Worm (Caenorhabditis elegans) whole organism, L1 larva: Measurements from ENCODE around the gene vig-1.

ENCODE experiments used
- C04F5.9 ChIP-seq: sonication (generic microtip); optimal IDR thresholded peaks from 2 replicates; lab custom pipeline; 2016; ENCODE audit warnings: missing genetic modification characterization, missing compliant biosample characterization
- C16A3.4 ChIP-seq: fragments of 150-350 bp; optimal IDR thresholded peaks from 2 replicates; lab custom pipeline; 2014; ENCODE audit warnings: missing biosample characterization, missing genetic modification characterization
- C34B4.2 ChIP-seq: sonication (generic microtip); optimal IDR thresholded peaks from 2 replicates; lab custom pipeline; 2017; ENCODE audit warnings: mild to moderate bottlenecking, missing genetic modification characterization, missing compliant biosample characterization
- alr-1 ChIP-seq: fragments of 200-800 bp; sonication (Bioruptor generic); optimal IDR thresholded peaks from 2 replicates; lab custom pipeline; 2018; ENCODE audit warnings: borderline replicate concordance, mild to moderate bottlenecking, missing genetic modification characterization, missing compliant biosample characterization
- aly-2 ChIP-seq: fragments of 150-350 bp; optimal IDR thresholded peaks from 2 replicates; lab custom pipeline; 2014; ENCODE audit warnings: missing biosample characterization, missing genetic modification characterization
- ceh-8 ChIP-seq: fragments of 200-800 bp; sonication (Bioruptor generic); optimal IDR thresholded peaks from 2 replicates; lab custom pipeline; 2018; ENCODE audit warnings: mild to moderate bottlenecking, missing genetic modification characterization, moderate library complexity, missing compliant biosample characterization
- ceh-82 ChIP-seq, 3 experiments: fragments of 150-350 bp in 1 of 3; sonication (generic microtip) in 2 of 3; optimal IDR thresholded peaks; 2 replicates each; lab custom pipeline; 2014 to 2017; ENCODE audit warnings: missing biosample characterization in 3 of 3, missing genetic modification characterization in 3 of 3
- ceh-90 ChIP-seq: sonication (generic microtip); optimal IDR thresholded peaks from 2 replicates; lab custom pipeline; 2016; ENCODE audit warnings: missing genetic modification characterization, missing compliant biosample characterization
- ces-1 ChIP-seq: fragments of 150-350 bp; optimal IDR thresholded peaks from 2 replicates; lab custom pipeline; 2014; ENCODE audit warnings: missing biosample characterization, missing genetic modification reagents, missing genetic modification characterization
- dpl-1 ChIP-seq, 3 experiments: fragments of 150-350 bp in 2 of 3; sonication (generic microtip) in 1 of 3; optimal IDR thresholded peaks; 2 replicates each; lab custom pipeline; 2014 to 2017; ENCODE audit warnings: missing biosample characterization in 3 of 3, missing genetic modification characterization in 3 of 3, missing genetic modification reagents in 3 of 3
- efl-1 ChIP-seq, 4 experiments: fragments of 150-350 bp; optimal IDR thresholded peaks in 3 of 4; peaks in 1 of 4; 1 replicate in 1 of 4; 2 replicates in 3 of 4; lab custom pipeline; 2014; ENCODE audit warnings: missing biosample characterization in 2 of 4, missing genetic modification characterization in 2 of 4, missing genetic modification reagents in 2 of 4
- egl-13 ChIP-seq: sonication (generic microtip); optimal IDR thresholded peaks from 2 replicates; lab custom pipeline; 2016; ENCODE audit warnings: missing genotype, missing genetic modification reagents, missing genetic modification characterization, missing compliant biosample characterization
- elt-2 ChIP-seq: sonication (generic microtip); optimal IDR thresholded peaks from 2 replicates; lab custom pipeline; 2016; ENCODE audit warnings: missing genetic modification characterization, mild to moderate bottlenecking, inconsistent platforms, missing compliant biosample characterization, missing genetic modification reagents
- elt-3 ChIP-seq, 6 experiments: fragments of 150-350 bp in 1 of 6; sonication (generic microtip); optimal IDR thresholded peaks; 2 replicates each; lab custom pipeline; 2017 to 2018; ENCODE audit warnings: missing biosample characterization in 6 of 6, missing genetic modification characterization in 6 of 6, inconsistent platforms in 1 of 6
- ets-5 ChIP-seq: fragments of 200-800 bp; sonication (Bioruptor generic); IDR thresholded peaks from 2 replicates; pipeline ENCODE4 v1.3.6; 2022; ENCODE audit warnings: missing genetic modification characterization, missing compliant biosample characterization
- fkh-4 ChIP-seq: sonication (generic microtip); optimal IDR thresholded peaks from 2 replicates; lab custom pipeline; 2016; ENCODE audit warnings: missing compliant biosample characterization, missing genetic modification characterization, borderline replicate concordance
- hpl-2 ChIP-seq: fragments of 150-350 bp; optimal IDR thresholded peaks from 2 replicates; lab custom pipeline; 2014; ENCODE audit warnings: missing biosample characterization, missing genetic modification reagents, missing genetic modification characterization
- isw-1 ChIP-seq: fragments of 200-800 bp; sonication (Bioruptor generic); IDR thresholded peaks from 2 replicates; pipeline ENCODE4 v1.3.6; 2022; ENCODE audit warnings: missing genetic modification characterization, missing compliant biosample characterization
- lin-13 ChIP-seq: fragments of 150-350 bp; optimal IDR thresholded peaks from 2 replicates; lab custom pipeline; 2014; ENCODE audit warnings: missing biosample characterization, missing genetic modification reagents, missing genetic modification characterization
- lin-14 ChIP-seq: fragments of 200-800 bp; sonication (Bioruptor generic); optimal IDR thresholded peaks from 2 replicates; lab custom pipeline; 2018; ENCODE audit warnings: mild to moderate bottlenecking, missing genetic modification characterization, moderate library complexity, missing compliant biosample characterization
- lin-15B ChIP-seq: fragments of 150-350 bp; sonication (generic microtip); optimal IDR thresholded peaks from 3 replicates; lab custom pipeline; 2014; ENCODE audit warnings: missing biosample characterization, missing genetic modification characterization
- lin-35 ChIP-seq, 2 experiments: fragments of 150-350 bp; optimal IDR thresholded peaks; 2 replicates each; lab custom pipeline; 2014; ENCODE audit warnings: missing biosample characterization in 2 of 2, missing genetic modification characterization in 2 of 2, missing genetic modification reagents in 2 of 2
- lir-3 ChIP-seq: sonication (generic microtip); optimal IDR thresholded peaks from 2 replicates; lab custom pipeline; 2016; ENCODE audit warnings: mild to moderate bottlenecking, missing genetic modification characterization, moderate library complexity, missing compliant biosample characterization; ENCODE audit not compliant: poor library complexity
- lsy-2 ChIP-seq, 2 experiments: fragments of 150-350 bp; optimal IDR thresholded peaks; 2 replicates each; lab custom pipeline; 2014; ENCODE audit warnings: missing biosample characterization in 2 of 2, missing genetic modification characterization in 2 of 2
- mdl-1 ChIP-seq, 2 experiments: fragments of 150-350 bp; optimal IDR thresholded peaks; 2 replicates each; lab custom pipeline; 2014 to 2017; ENCODE audit warnings: missing biosample characterization in 2 of 2, missing genetic modification characterization in 2 of 2, inconsistent platforms in 1 of 2
- nhr-12 ChIP-seq: sonication (generic microtip); optimal IDR thresholded peaks from 2 replicates; lab custom pipeline; 2017; ENCODE audit warnings: missing biosample characterization, missing genetic modification characterization
- nhr-19 ChIP-seq: fragments of 200-800 bp; sonication (Bioruptor generic); conservative IDR thresholded peaks from 2 replicates; pipeline ENCODE4 v1.3.6; 2022; ENCODE audit warnings: missing genetic modification characterization, missing compliant biosample characterization
- nhr-20 ChIP-seq: sonication (generic microtip); optimal IDR thresholded peaks from 2 replicates; lab custom pipeline; 2016; ENCODE audit warnings: mild to moderate bottlenecking, missing genetic modification characterization, missing compliant biosample characterization
- nhr-28 ChIP-seq: fragments of 150-350 bp; optimal IDR thresholded peaks from 2 replicates; lab custom pipeline; 2014; ENCODE audit warnings: missing biosample characterization, missing genetic modification characterization
- nhr-47 ChIP-seq: sonication (generic microtip); optimal IDR thresholded peaks from 2 replicates; lab custom pipeline; 2016; ENCODE audit warnings: mild to moderate bottlenecking, missing genetic modification characterization, moderate library complexity, missing compliant biosample characterization
- nhr-76 ChIP-seq: sonication (generic microtip); optimal IDR thresholded peaks from 2 replicates; lab custom pipeline; 2017; ENCODE audit warnings: missing biosample characterization, missing genetic modification characterization
- nhr-77 ChIP-seq: fragments of 150-350 bp; optimal IDR thresholded peaks from 2 replicates; lab custom pipeline; 2014; ENCODE audit warnings: missing biosample characterization, missing genetic modification characterization
- nhr-85 ChIP-seq: sonication (generic microtip); peaks from one replicate; lab custom pipeline; 2016; ENCODE audit warnings: missing genetic modification characterization, inconsistent platforms, missing compliant biosample characterization
- pax-3 ChIP-seq: fragments of 200-800 bp; sonication (Bioruptor generic); optimal IDR thresholded peaks from 2 replicates; lab custom pipeline; 2018; ENCODE audit warnings: mild to moderate bottlenecking, missing genetic modification characterization, moderate library complexity, missing compliant biosample characterization
- skn-1 ChIP-seq: fragments of 150-350 bp; optimal IDR thresholded peaks from 2 replicates; lab custom pipeline; 2014; ENCODE audit warnings: missing biosample characterization, missing genetic modification characterization
- snu-23 ChIP-seq: sonication (generic microtip); optimal IDR thresholded peaks from 2 replicates; lab custom pipeline; 2016; ENCODE audit warnings: missing genetic modification characterization, missing compliant biosample characterization
- sox-4 ChIP-seq: sonication (generic microtip); optimal IDR thresholded peaks from 2 replicates; lab custom pipeline; 2016; ENCODE audit warnings: missing genetic modification characterization, missing compliant biosample characterization
- swsn-7 ChIP-seq: sonication (generic microtip); optimal IDR thresholded peaks from 2 replicates; lab custom pipeline; 2016; ENCODE audit warnings: missing genetic modification characterization, missing compliant biosample characterization
- unc-130 ChIP-seq: fragments of 150-350 bp; optimal IDR thresholded peaks from 2 replicates; lab custom pipeline; 2017; ENCODE audit warnings: missing biosample characterization, missing genetic modification characterization, inconsistent platforms
- unc-30 ChIP-seq: sonication (generic microtip); optimal IDR thresholded peaks from 2 replicates; lab custom pipeline; 2017; ENCODE audit warnings: missing biosample characterization, missing genetic modification characterization
- unc-98 ChIP-seq: fragments of 200-800 bp; sonication (Bioruptor generic); IDR thresholded peaks from 2 replicates; pipeline ENCODE4 v1.3.6; 2022; ENCODE audit warnings: missing genetic modification characterization, missing compliant biosample characterization
- xbp-1 ChIP-seq: sonication (generic microtip); optimal IDR thresholded peaks from 2 replicates; lab custom pipeline; 2016; ENCODE audit warnings: missing genetic modification characterization, missing compliant biosample characterization
- zag-1 ChIP-seq: fragments of 150-350 bp; optimal IDR thresholded peaks from 2 replicates; lab custom pipeline; 2014; ENCODE audit warnings: missing biosample characterization, missing genetic modification characterization
- zip-4 ChIP-seq: fragments of 200-800 bp; sonication (Bioruptor generic); optimal IDR thresholded peaks from 2 replicates; lab custom pipeline; 2018; ENCODE audit warnings: mild to moderate bottlenecking, missing genetic modification characterization, moderate library complexity, missing compliant biosample characterization
- ztf-4 ChIP-seq: fragments of 150-350 bp; optimal IDR thresholded peaks from 2 replicates; lab custom pipeline; 2014; ENCODE audit warnings: missing biosample characterization, missing genetic modification characterization

Gene vig-1

DNA sequence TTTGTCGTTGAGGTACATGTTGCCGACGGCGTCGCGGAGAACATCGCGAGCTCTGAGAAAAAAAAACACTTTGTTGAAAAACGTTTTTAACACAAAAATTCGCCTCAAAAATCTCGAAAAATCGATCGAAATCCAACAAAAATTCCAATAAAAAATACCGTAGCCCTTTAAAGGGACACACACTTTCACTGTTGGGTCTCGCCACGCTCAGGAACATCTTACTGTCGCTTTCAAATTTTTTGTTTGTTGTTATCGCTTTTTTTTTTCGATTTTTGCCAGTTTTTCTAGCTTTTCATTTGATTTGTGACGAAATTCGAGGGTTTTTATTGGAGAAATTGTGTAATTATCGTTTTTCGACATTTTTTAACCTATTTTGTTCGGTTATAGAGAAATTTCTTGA, 14.3 kb upstream of the vig-1 start:
- TF ChIP-seq nhr-12 (tag; lab: Kevin White, UChicago) (no peak), zip-4 (GFP tag; lab: Kevin White, UChicago) (no peak), lin-35 (GFP tag; optimal IDR thresholded peaks at IDR 0.05; lab: Kevin White, UChicago) (no peak), aly-2 (no peak), nhr-28 (tag; lab: Kevin White, UChicago) (no peak), C16A3.4 (tag; lab: Kevin White, UChicago) (no peak), unc-98 (GFP tag; lab: Robert Waterston, UW) (no peak), ceh-90 (tag; lab: Kevin White, UChicago) (no peak), alr-1 (tag; lab: Kevin White, UChicago) (no peak), lin-13 (GFP tag; lab: Kevin White, UChicago) (no peak), ces-1 (GFP tag; lab: Kevin White, UChicago) (no peak), xbp-1 (tag; lab: Kevin White, UChicago) (no peak)

DNA sequence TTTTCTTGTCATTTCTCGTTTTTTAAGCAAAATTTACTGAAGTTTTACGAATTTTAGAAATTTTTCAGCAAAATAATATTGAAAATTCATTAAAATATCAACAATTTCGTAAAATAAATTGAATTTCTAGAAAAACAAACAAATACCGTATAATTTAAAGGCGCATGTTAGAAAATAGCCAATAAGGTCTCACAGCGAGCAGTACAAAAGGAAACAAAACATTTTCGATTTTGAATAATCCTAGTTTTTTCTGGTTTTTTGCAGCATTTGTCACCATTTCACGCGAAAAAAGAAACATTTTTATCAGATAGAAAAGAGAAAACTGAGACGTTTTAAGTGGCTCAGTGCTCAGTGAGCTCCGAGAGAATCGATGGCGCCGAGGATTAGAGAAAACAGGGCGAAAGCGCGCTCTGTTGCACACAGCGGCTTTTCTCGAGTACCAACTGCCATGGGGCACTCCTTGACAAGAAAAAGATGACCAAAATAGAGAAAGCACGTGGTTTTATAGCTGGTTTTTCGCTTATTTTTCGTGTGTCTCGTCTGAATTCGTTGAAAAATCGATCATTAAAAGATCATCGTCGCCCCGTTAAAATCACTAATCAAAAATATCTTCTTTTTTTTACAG, 10.8 kb upstream of the vig-1 start, which contains the start of the genes alh-6 and fcho-1:
TSS of gene alh-6 (minus strand) at position 242 of the 625 bp plus-strand sequence.
TSS of gene fcho-1 (plus strand) at position 624 of the 625 bp plus-strand sequence.
- TF ChIP-seq mdl-1 (tag; optimal IDR thresholded peaks at IDR 0.05; lab: Kevin White, UChicago) (peak in 1 of 2 experiments; percentile 19), C04F5.9 (no peak), elt-3 (tag; optimal IDR thresholded peaks at IDR 0.05; lab: Kevin White, UChicago) (peak in 1 of 6 experiments; percentile 8), skn-1 (tag; lab: Kevin White, UChicago) (peak; percentile 3), nhr-76 (tag; lab: Kevin White, UChicago) (no peak), lin-14 (GFP tag; lab: Kevin White, UChicago) (peak; percentile 63), nhr-20 (tag; lab: Kevin White, UChicago) (peak; percentile 19), lin-15B (peak; percentile 32), efl-1 (optimal IDR thresholded peaks at IDR 0.05; lab: Kevin White, UChicago) (peak; percentile 24 to 27), efl-1 (GFP tag; optimal IDR thresholded peaks at IDR 0.05 in 1 of 2; lab: Kevin White, UChicago) (peak in 1 of 2 experiments; percentile 36), unc-30 (no peak), ztf-4 (tag; lab: Kevin White, UChicago) (no peak), ceh-82 (tag; optimal IDR thresholded peaks at IDR 0.05; lab: Kevin White, UChicago) (peak in 1 of 3 experiments; percentile 11), nhr-47 (tag; lab: Kevin White, UChicago) (peak; percentile 25), isw-1 (GFP tag; lab: Robert Waterston, UW) (peak; percentile 14; the same call in 1 of the 2 replicates), lin-35 (GFP tag; optimal IDR thresholded peaks at IDR 0.05; lab: Kevin White, UChicago) (peak; percentile 28 to 46), lsy-2 (tag; optimal IDR thresholded peaks at IDR 0.05; lab: Kevin White, UChicago) (peak in 1 of 2 experiments; percentile 24), dpl-1 (GFP tag; optimal IDR thresholded peaks at IDR 0.05; lab: Kevin White, UChicago) (peak in 1 of 3 experiments; percentile 40)

DNA sequence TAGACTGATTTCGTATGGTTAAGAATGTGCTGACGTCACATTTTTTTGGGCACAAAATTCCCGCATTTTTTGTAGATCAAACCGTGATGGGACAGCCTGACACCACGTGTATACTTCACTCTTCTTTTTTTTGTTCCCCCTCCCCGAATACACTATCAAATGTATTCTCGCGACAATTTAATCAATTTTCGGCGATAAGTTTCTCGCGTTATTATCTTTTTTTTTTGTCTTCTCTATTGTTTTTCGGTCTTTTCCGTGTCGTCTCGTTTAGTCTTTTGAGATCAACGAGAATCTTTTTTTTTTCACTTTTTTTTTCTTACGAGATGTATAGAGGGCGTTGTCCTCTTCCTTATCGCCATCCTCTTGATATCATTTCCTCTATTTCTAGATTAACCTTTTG, 5.6 kb upstream of the vig-1 start:
- TF ChIP-seq nhr-20 (tag; lab: Kevin White, UChicago) (peak; percentile 47), alr-1 (tag; lab: Kevin White, UChicago) (no peak), elt-2 (tag; lab: Kevin White, UChicago) (no peak), lin-35 (GFP tag; optimal IDR thresholded peaks at IDR 0.05; lab: Kevin White, UChicago) (peak; percentile 12 to 44), nhr-19 (GFP tag; lab: Robert Waterston, UW) (no peak), sox-4 (tag; lab: Kevin White, UChicago) (no peak), nhr-12 (tag; lab: Kevin White, UChicago) (no peak), ceh-8 (GFP tag; lab: Kevin White, UChicago) (no peak), snu-23 (GFP tag; lab: Kevin White, UChicago) (peak; percentile 7), ets-5 (GFP tag; lab: Robert Waterston, UW) (no peak), ceh-82 (tag; optimal IDR thresholded peaks at IDR 0.05; lab: Kevin White, UChicago) (no peak), zag-1 (tag; lab: Kevin White, UChicago) (no peak), C34B4.2 (tag; lab: Kevin White, UChicago) (no peak), fkh-4 (tag; lab: Kevin White, UChicago) (no peak), pax-3 (tag; lab: Kevin White, UChicago) (no peak), egl-13 (tag; lab: Kevin White, UChicago) (no peak), hpl-2 (GFP tag; lab: Kevin White, UChicago) (no peak), lin-14 (GFP tag; lab: Kevin White, UChicago) (peak; percentile 50), swsn-7 (tag; lab: Kevin White, UChicago) (no peak), unc-130 (no peak), nhr-47 (tag; lab: Kevin White, UChicago) (no peak), nhr-28 (tag; lab: Kevin White, UChicago) (no peak), mdl-1 (tag; optimal IDR thresholded peaks at IDR 0.05; lab: Kevin White, UChicago) (no peak), nhr-85 (peak; percentile 64), dpl-1 (GFP tag; optimal IDR thresholded peaks at IDR 0.05; lab: Kevin White, UChicago) (peak in 2 of 3 experiments; percentile 25 to 28), ceh-90 (tag; lab: Kevin White, UChicago) (no peak), aly-2 (no peak), nhr-77 (tag; lab: Kevin White, UChicago) (no peak), lir-3 (tag; lab: Kevin White, UChicago) (no peak)
